Worm (Caenorhabditis elegans) whole organism, L2 larva: ENCODE results near the gene T23E7.6.

Experiments used
- Y55F3AM.14 ChIP-seq: fragments of 200-800 bp; sonication (Bioruptor generic); optimal IDR thresholded peaks from 2 replicates; lab custom pipeline; 2018; ENCODE audit warnings: mild to moderate bottlenecking, missing genetic modification characterization, missing compliant biosample characterization
- aly-2 ChIP-seq: fragments of 150-350 bp; optimal IDR thresholded peaks from 2 replicates; lab custom pipeline; 2014; ENCODE audit warnings: missing biosample characterization, missing genetic modification characterization
- ama-1 ChIP-seq: fragments of 150-350 bp; optimal IDR thresholded peaks from 2 replicates; lab custom pipeline; 2018; ENCODE audit warnings: inconsistent platforms
- ceh-16 ChIP-seq: fragments of 150-350 bp; optimal IDR thresholded peaks from 2 replicates; lab custom pipeline; 2014; ENCODE audit warnings: missing biosample characterization, missing genetic modification characterization
- fos-1 ChIP-seq: fragments of 150-350 bp; optimal IDR thresholded peaks from 2 replicates; lab custom pipeline; 2014; ENCODE audit warnings: missing biosample characterization, missing genetic modification characterization
- gmeb-1 ChIP-seq: fragments of 150-350 bp; optimal IDR thresholded peaks from 2 replicates; lab custom pipeline; 2014; ENCODE audit warnings: missing biosample characterization, missing genetic modification characterization
- nhr-77 ChIP-seq: fragments of 150-350 bp; optimal IDR thresholded peaks from 2 replicates; lab custom pipeline; 2014; ENCODE audit warnings: missing biosample characterization, missing genetic modification characterization
- unc-62 ChIP-seq: fragments of 150-350 bp; optimal IDR thresholded peaks from 2 replicates; lab custom pipeline; 2014; ENCODE audit warnings: missing biosample characterization, missing genetic modification reagents, missing genetic modification characterization

DNA sequence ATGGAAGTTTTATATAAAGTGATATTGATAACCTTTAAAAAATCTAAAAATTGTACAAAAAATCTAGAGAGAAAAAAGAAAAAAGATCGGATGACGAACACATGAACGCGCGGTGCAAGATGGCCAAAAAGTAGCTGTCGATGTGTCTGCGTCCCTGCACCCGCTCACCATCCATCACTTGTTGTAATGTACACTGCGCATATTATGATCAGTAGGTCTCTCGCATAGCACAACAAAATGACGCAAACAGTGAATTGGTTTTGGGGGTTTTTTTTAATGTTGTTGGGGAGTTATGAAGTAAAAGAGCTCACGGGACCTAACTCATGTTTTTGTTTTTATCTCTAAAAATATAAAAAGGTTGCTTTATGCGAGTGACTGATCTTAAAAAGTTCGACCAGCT lies 52.9 kb downstream of the T23E7.6 start:
- no peak for TF ChIP-seq ceh-16 (tag; lab: Kevin White, UChicago)
- no peak for TF ChIP-seq gmeb-1 (tag; lab: Kevin White, UChicago)
- TF ChIP-seq fos-1 (tag; lab: Kevin White, UChicago) = peak; percentile 8
- no peak for TF ChIP-seq ama-1 (lab: Kevin White, UChicago)
- TF ChIP-seq Y55F3AM.14 (GFP tag; lab: Kevin White, UChicago) = no peak
- TF ChIP-seq unc-62 (GFP tag; lab: Kevin White, UChicago) = no peak
- TF ChIP-seq aly-2 (tag; lab: Kevin White, UChicago) = no peak
- TF ChIP-seq nhr-77 (tag; lab: Kevin White, UChicago) = no peak
